Fruit fly (Drosophila melanogaster): Measurements from ENCODE around the gene Stt3A.
A peak's percentile ranks its signal among the peaks of the same experiment; 100 is the strongest.

dm6 chrX:21065775-21066174 is 12.0 kb upstream of the Stt3A start:
- TF ChIP-seq EcR (GFP tag; optimal IDR thresholded peaks at IDR 0.05) = peak; percentile 16
- TF ChIP-seq Snoo (tag; optimal IDR thresholded peaks at IDR 0.05) = no peak
